Worm (Caenorhabditis elegans) whole organism, mixed stage, embryonic: ENCODE data around the gene C05E4.7.

ENCODE experiments used
- M03D4.4 ChIP-seq: sonication (generic microtip); optimal IDR thresholded peaks from 2 replicates; lab custom pipeline; 2017; ENCODE audit warnings: mild to moderate bottlenecking, missing genetic modification characterization, missing compliant biosample characterization
- bed-3 ChIP-seq: fragments of 200-800 bp; sonication (Bioruptor generic); optimal IDR thresholded peaks from 3 replicates; lab custom pipeline; 2018; ENCODE audit warnings: mild to moderate bottlenecking, missing genetic modification characterization, moderate library complexity, missing compliant biosample characterization
- blmp-1 ChIP-seq: fragments of 150-350 bp; optimal IDR thresholded peaks from 2 replicates; lab custom pipeline; 2014; ENCODE audit warnings: missing biosample characterization, missing genetic modification characterization
- ceh-39 ChIP-seq: fragments of 150-350 bp; optimal IDR thresholded peaks from 2 replicates; lab custom pipeline; 2014; ENCODE audit warnings: missing biosample characterization, missing genetic modification characterization
- ceh-43 ChIP-seq: fragments of 200-800 bp; sonication (Bioruptor generic); optimal IDR thresholded peaks from 2 replicates; lab custom pipeline; 2018; ENCODE audit warnings: mild to moderate bottlenecking, missing genetic modification characterization, moderate library complexity, missing compliant biosample characterization
- ceh-83 ChIP-seq: fragments of 200-800 bp; sonication (Bioruptor generic); optimal IDR thresholded peaks from 2 replicates; lab custom pipeline; 2018; ENCODE audit warnings: mild to moderate bottlenecking, missing genetic modification characterization, missing compliant biosample characterization
- ces-1 ChIP-seq: fragments of 150-350 bp; optimal IDR thresholded peaks from 2 replicates; lab custom pipeline; 2014; ENCODE audit warnings: missing biosample characterization, missing genetic modification reagents, missing genetic modification characterization
- cnd-1 ChIP-seq: fragments of 200-800 bp; sonication (Bioruptor generic); optimal IDR thresholded peaks from 2 replicates; lab custom pipeline; 2018; ENCODE audit warnings: mild to moderate bottlenecking, missing genetic modification characterization, missing compliant biosample characterization
- drap-1 ChIP-seq: fragments of 200-800 bp; sonication (Bioruptor generic); optimal IDR thresholded peaks from 3 replicates; lab custom pipeline; 2018; ENCODE audit warnings: mild to moderate bottlenecking, missing genetic modification characterization, missing compliant biosample characterization
- elt-3 ChIP-seq: fragments of 150-350 bp; optimal IDR thresholded peaks from 2 replicates; lab custom pipeline; 2014; ENCODE audit warnings: missing biosample characterization, missing genetic modification characterization
- flh-1 ChIP-seq: fragments of 200-800 bp; sonication (Bioruptor generic); optimal IDR thresholded peaks from 2 replicates; lab custom pipeline; 2018; ENCODE audit warnings: mild to moderate bottlenecking, missing genetic modification characterization, moderate library complexity, missing compliant biosample characterization
- ham-2 ChIP-seq: fragments of 200-800 bp; sonication (Bioruptor generic); optimal IDR thresholded peaks from 2 replicates; lab custom pipeline; 2018; ENCODE audit warnings: mild to moderate bottlenecking, missing genetic modification characterization, missing compliant biosample characterization
- hlh-1 ChIP-seq: fragments of 150-350 bp; optimal IDR thresholded peaks from 2 replicates; lab custom pipeline; 2014; ENCODE audit warnings: missing biosample characterization, missing genetic modification reagents, missing genetic modification characterization
- lin-13 ChIP-seq: fragments of 150-350 bp; optimal IDR thresholded peaks from 2 replicates; lab custom pipeline; 2014; ENCODE audit warnings: missing biosample characterization, missing genetic modification characterization
- lin-32 ChIP-seq: fragments of 200-800 bp; sonication (Bioruptor generic); optimal IDR thresholded peaks from 2 replicates; lab custom pipeline; 2018; ENCODE audit warnings: mild to moderate bottlenecking, missing genetic modification characterization, missing compliant biosample characterization
- lsy-2 ChIP-seq: fragments of 150-350 bp; optimal IDR thresholded peaks from 2 replicates; lab custom pipeline; 2014; ENCODE audit warnings: missing biosample characterization, missing genetic modification characterization
- mab-5 ChIP-seq: fragments of 150-350 bp; optimal IDR thresholded peaks from 2 replicates; lab custom pipeline; 2014; ENCODE audit warnings: missing biosample characterization, missing genetic modification characterization
- mep-1 ChIP-seq: fragments of 150-350 bp; optimal IDR thresholded peaks from 2 replicates; lab custom pipeline; 2017; ENCODE audit warnings: missing biosample characterization, missing genetic modification reagents, missing genetic modification characterization, inconsistent platforms
- mls-2 ChIP-seq: sonication (generic microtip); optimal IDR thresholded peaks from 2 replicates; lab custom pipeline; 2016; ENCODE audit warnings: mild to moderate bottlenecking, missing genetic modification characterization, moderate library complexity, missing compliant biosample characterization
- nhr-12 ChIP-seq: fragments of 150-350 bp; optimal IDR thresholded peaks from 2 replicates; lab custom pipeline; 2014; ENCODE audit warnings: missing biosample characterization, missing genetic modification characterization
- nhr-2 ChIP-seq: fragments of 150-350 bp; optimal IDR thresholded peaks from 2 replicates; lab custom pipeline; 2014; ENCODE audit warnings: missing biosample characterization, missing genetic modification characterization
- nhr-237 ChIP-seq: fragments of 150-350 bp; optimal IDR thresholded peaks from 2 replicates; lab custom pipeline; 2014; ENCODE audit warnings: missing biosample characterization, missing genetic modification characterization
- nhr-28 ChIP-seq: fragments of 150-350 bp; optimal IDR thresholded peaks from 2 replicates; lab custom pipeline; 2014; ENCODE audit warnings: missing biosample characterization, missing genetic modification characterization
- nhr-76 ChIP-seq: sonication (generic microtip); optimal IDR thresholded peaks from 2 replicates; lab custom pipeline; 2017; ENCODE audit warnings: missing biosample characterization, missing genetic modification characterization
- pha-4 ChIP-seq: fragments of 150-350 bp; optimal IDR thresholded peaks from 2 replicates; lab custom pipeline; 2018; ENCODE audit warnings: missing biosample characterization, missing genetic modification reagents, missing genetic modification characterization
- sem-2 ChIP-seq: fragments of 200-800 bp; sonication (Bioruptor generic); optimal IDR thresholded peaks from 2 replicates; lab custom pipeline; 2018; ENCODE audit warnings: mild to moderate bottlenecking, missing genetic modification characterization, missing compliant biosample characterization
- snpc-4 ChIP-seq: fragments of 150-350 bp; optimal IDR thresholded peaks from 2 replicates; lab custom pipeline; 2014; ENCODE audit warnings: missing biosample characterization, missing genetic modification characterization
- sptf-1 ChIP-seq: sonication (generic microtip); optimal IDR thresholded peaks from 2 replicates; lab custom pipeline; 2017; ENCODE audit warnings: mild to moderate bottlenecking, missing genetic modification characterization, moderate library complexity, missing compliant biosample characterization
- tbx-8 ChIP-seq: fragments of 200-800 bp; sonication (Bioruptor generic); optimal IDR thresholded peaks from 2 replicates; lab custom pipeline; 2018; ENCODE audit warnings: mild to moderate bottlenecking, missing genetic modification characterization, moderate library complexity, missing compliant biosample characterization
- unc-120 ChIP-seq: sonication (generic microtip); optimal IDR thresholded peaks from 2 replicates; lab custom pipeline; 2017; ENCODE audit warnings: missing genetic modification characterization, missing compliant biosample characterization; ENCODE audit not compliant: poor library complexity, severe bottlenecking
- unc-39 ChIP-seq: fragments of 150-350 bp; optimal IDR thresholded peaks from 2 replicates; lab custom pipeline; 2014; ENCODE audit warnings: missing biosample characterization, missing genetic modification characterization
- unc-62 ChIP-seq: fragments of 150-350 bp; optimal IDR thresholded peaks from 2 replicates; lab custom pipeline; 2014; ENCODE audit warnings: missing biosample characterization, missing genetic modification reagents, missing genetic modification characterization
- zip-8 ChIP-seq: fragments of 150-350 bp; optimal IDR thresholded peaks from 2 replicates; lab custom pipeline; 2014; ENCODE audit warnings: missing biosample characterization, missing genetic modification characterization
- ztf-11 ChIP-seq: fragments of 150-350 bp; optimal IDR thresholded peaks from 2 replicates; lab custom pipeline; 2014; ENCODE audit warnings: missing biosample characterization, missing genetic modification characterization

Gene C05E4.7

DNA sequence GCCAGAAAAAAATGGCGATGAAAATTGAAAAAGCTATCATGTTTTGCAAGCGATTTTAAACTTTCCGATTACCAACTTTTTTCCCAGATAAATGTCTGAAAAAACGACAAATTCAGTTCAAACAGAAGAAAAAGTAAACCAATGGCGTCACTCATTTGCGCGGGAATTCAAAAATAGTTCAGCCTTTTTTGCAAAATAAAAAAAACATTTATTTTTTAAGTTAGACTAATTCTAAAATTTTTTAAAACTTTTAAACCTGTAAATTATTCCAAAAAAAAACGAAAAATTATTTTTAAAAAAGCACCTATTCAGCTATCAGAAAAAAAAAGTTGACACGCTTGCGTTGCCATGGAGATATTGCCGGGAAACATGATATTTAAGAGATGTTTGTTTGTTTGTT, 29.0 kb upstream of the C05E4.7 start, which contains the start of gene cyp-33C11:
TSS of gene cyp-33C11 (minus strand) at position 101 of the 400 bp plus-strand sequence.
- no peak for TF ChIP-seq unc-62 (GFP tag; lab: Kevin White, UChicago)

- no peak for TF ChIP-seq ceh-39 (tag; lab: Kevin White, UChicago)
- no peak for TF ChIP-seq sptf-1 (tag; lab: Kevin White, UChicago)
- TF ChIP-seq M03D4.4 (tag; lab: Kevin White, UChicago) = no peak
- TF ChIP-seq ceh-83 (GFP tag; lab: Kevin White, UChicago) = no peak
- TF ChIP-seq hlh-1 (tag; lab: Kevin White, UChicago) = no peak
- TF ChIP-seq zip-8 (tag; lab: Kevin White, UChicago) = no peak
- no peak for TF ChIP-seq lin-32
- no peak for TF ChIP-seq lin-13 (tag; lab: Kevin White, UChicago)
- TF ChIP-seq mab-5 (tag; lab: Kevin White, UChicago) = no peak
- TF ChIP-seq sem-2 (GFP tag; lab: Kevin White, UChicago) = no peak
- no peak for TF ChIP-seq drap-1 (GFP tag; lab: Kevin White, UChicago)
- no peak for TF ChIP-seq elt-3
These were observed 22.2 kb upstream of the C05E4.7 start, which contains the start of gene srbc-40 for ce11 chrV:719731-720130. srbc-40 (minus strand) TSS chrV:719831.

DNA sequence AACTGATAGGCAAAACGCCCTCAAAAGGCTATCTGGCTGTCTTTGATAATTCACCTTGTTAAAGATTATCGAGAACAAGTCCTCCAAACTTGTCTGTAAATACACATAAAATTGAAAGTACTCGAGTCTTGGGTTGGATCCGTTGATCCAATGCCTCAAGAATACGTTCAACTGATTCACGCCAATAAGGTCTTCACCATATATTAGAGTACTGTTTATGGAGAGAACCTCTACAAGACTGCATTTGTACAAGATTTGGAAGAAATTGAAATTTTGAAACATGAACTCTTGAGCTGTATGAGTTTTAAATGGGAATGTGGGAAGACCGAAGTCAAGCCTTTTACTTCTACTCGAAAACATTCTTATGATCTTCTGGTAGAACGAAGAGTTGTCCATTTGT, 19.0 kb upstream of the C05E4.7 start:
- TF ChIP-seq unc-62 (GFP tag; lab: Kevin White, UChicago) = no peak
- TF ChIP-seq ztf-11 (tag; lab: Kevin White, UChicago) = no peak
- no peak for TF ChIP-seq pha-4
- TF ChIP-seq unc-120 = no peak
- TF ChIP-seq unc-39 (tag; lab: Kevin White, UChicago) = no peak
- TF ChIP-seq ceh-83 (GFP tag; lab: Kevin White, UChicago) = no peak
- no peak for TF ChIP-seq bed-3
- no peak for TF ChIP-seq elt-3
- TF ChIP-seq blmp-1 (tag; lab: Kevin White, UChicago) = no peak
- TF ChIP-seq sem-2 (GFP tag; lab: Kevin White, UChicago) = no peak
- no peak for TF ChIP-seq ceh-39 (tag; lab: Kevin White, UChicago)
- no peak for TF ChIP-seq mep-1 (tag; lab: Kevin White, UChicago)
- no peak for TF ChIP-seq tbx-8 (GFP tag; lab: Kevin White, UChicago)
- no peak for TF ChIP-seq flh-1 (GFP tag; lab: Kevin White, UChicago)
- no peak for TF ChIP-seq lsy-2 (tag; lab: Kevin White, UChicago)
- no peak for TF ChIP-seq nhr-76 (tag; lab: Kevin White, UChicago)
- TF ChIP-seq ces-1 (GFP tag; lab: Kevin White, UChicago) = no peak
- no peak for TF ChIP-seq lin-13 (tag; lab: Kevin White, UChicago)
- TF ChIP-seq M03D4.4 (tag; lab: Kevin White, UChicago) = no peak

- TF ChIP-seq tbx-8 (GFP tag; lab: Kevin White, UChicago) (no peak), nhr-237 (no peak), M03D4.4 (tag; lab: Kevin White, UChicago) (no peak), mls-2 (tag; lab: Kevin White, UChicago) (no peak), cnd-1 (no peak), pha-4 (no peak), ceh-43 (no peak), sem-2 (GFP tag; lab: Kevin White, UChicago) (no peak), lsy-2 (tag; lab: Kevin White, UChicago) (no peak), drap-1 (GFP tag; lab: Kevin White, UChicago) (no peak), lin-13 (tag; lab: Kevin White, UChicago) (no peak), hlh-1 (tag; lab: Kevin White, UChicago) (peak; percentile 9), ham-2 (GFP tag; lab: Kevin White, UChicago) (no peak), blmp-1 (tag; lab: Kevin White, UChicago) (no peak), ceh-39 (tag; lab: Kevin White, UChicago) (peak; percentile 44), nhr-12 (no peak), unc-39 (tag; lab: Kevin White, UChicago) (no peak), nhr-2 (tag; lab: Kevin White, UChicago) (no peak), mep-1 (tag; lab: Kevin White, UChicago) (no peak), snpc-4 (tag; lab: Kevin White, UChicago) (no peak), bed-3 (no peak), unc-120 (no peak), flh-1 (GFP tag; lab: Kevin White, UChicago) (no peak), zip-8 (tag; lab: Kevin White, UChicago) (no peak), sptf-1 (tag; lab: Kevin White, UChicago) (peak; percentile 18), nhr-28 (tag; lab: Kevin White, UChicago) (no peak)
These were observed 18.0 kb upstream of the C05E4.7 start, which contains the start of gene fbxb-72 for ce11 chrV:723895-724352. fbxb-72 (minus strand) TSS chrV:723952.
